Worm (Caenorhabditis elegans) whole organism, late embryonic: ENCODE results near the gene grl-14.

Experiments used
- T23F11.4 ChIP-seq: fragments of 200-800 bp; sonication (Bioruptor generic); optimal IDR thresholded peaks from 2 replicates; lab custom pipeline; 2018; ENCODE audit warnings: mild to moderate bottlenecking, missing genetic modification characterization, missing compliant biosample characterization
- fkh-10 ChIP-seq: fragments of 150-350 bp; optimal IDR thresholded peaks from 2 replicates; lab custom pipeline; 2014; ENCODE audit warnings: missing biosample characterization, missing genetic modification reagents, missing genetic modification characterization
- pag-3 ChIP-seq: sonication (generic microtip); optimal IDR thresholded peaks from 2 replicates; lab custom pipeline; 2016; ENCODE audit warnings: missing compliant biosample characterization, missing genetic modification characterization, borderline replicate concordance
- sox-4 ChIP-seq: sonication (generic microtip); optimal IDR thresholded peaks from 2 replicates; lab custom pipeline; 2017; ENCODE audit warnings: mild to moderate bottlenecking, missing genetic modification characterization, inconsistent platforms, missing compliant biosample characterization

DNA sequence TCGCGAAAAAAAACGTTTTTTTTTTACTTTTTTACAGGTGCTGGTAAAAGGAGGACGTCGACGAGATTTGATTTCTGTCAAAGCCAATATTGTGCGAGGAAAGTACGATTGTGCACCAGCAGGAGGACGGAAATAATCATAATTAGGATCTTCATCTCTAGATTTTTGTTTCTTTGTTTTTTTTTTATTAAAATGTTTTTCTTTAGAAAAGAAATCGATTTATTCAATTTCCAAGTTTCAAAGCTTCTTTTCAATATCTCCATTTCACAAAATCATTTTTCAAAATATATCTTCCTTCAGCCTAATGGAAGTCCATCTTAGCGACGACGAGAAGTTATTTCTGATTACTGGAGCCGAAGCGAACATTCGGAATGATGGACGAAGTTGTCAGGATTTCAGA is 13.2 kb downstream of the grl-14 start, which contains the start of gene exos-7:
- TF ChIP-seq T23F11.4, result no peak
- no peak for TF ChIP-seq sox-4
- TF ChIP-seq pag-3 (tag; lab: Kevin White, UChicago), result no peak
- TF ChIP-seq fkh-10, result no peak
